Fruit fly (Drosophila melanogaster) whole organism, embryonic: Measurements from ENCODE around the gene Pcd.

Source experiments
- Asciz ChIP-seq: fragments of 200-800 bp; sonication (Bioruptor generic); optimal IDR thresholded peaks from 2 replicates; lab custom pipeline; 2017; ENCODE audit warnings: missing biosample characterization, mild to moderate bottlenecking, missing genetic modification characterization, missing genetic modification reagents
- Atf3 ChIP-seq: fragments of 200-800 bp; sonication (Bioruptor generic); optimal IDR thresholded peaks from 3 replicates; lab custom pipeline; 2016; ENCODE audit warnings: missing biosample characterization, missing genetic modification characterization
- BtbVII ChIP-seq: fragments of 200-800 bp; sonication (Bioruptor generic); optimal IDR thresholded peaks from 3 replicates; lab custom pipeline; 2017; ENCODE audit warnings: missing biosample characterization, mild to moderate bottlenecking, missing genetic modification characterization
- CG10274 ChIP-seq: fragments of 200-800 bp; sonication (Bioruptor generic); optimal IDR thresholded peaks from 3 replicates; lab custom pipeline; 2017; ENCODE audit warnings: missing biosample characterization, mild to moderate bottlenecking, missing genetic modification characterization
- CG10543 ChIP-seq: fragments of 200-800 bp; sonication (Bioruptor generic); optimal IDR thresholded peaks from 3 replicates; lab custom pipeline; 2017; ENCODE audit warnings: missing biosample characterization, mild to moderate bottlenecking, missing genetic modification characterization, moderate library complexity
- CG11504 ChIP-seq: fragments of 200-800 bp; sonication (Bioruptor generic); optimal IDR thresholded peaks from 3 replicates; lab custom pipeline; 2019; ENCODE audit warnings: missing biosample characterization, mild to moderate bottlenecking, missing genetic modification characterization, moderate library complexity
- CG12071 ChIP-seq: fragments of 200-800 bp; sonication (Bioruptor generic); optimal IDR thresholded peaks from 3 replicates; lab custom pipeline; 2018; ENCODE audit warnings: missing biosample characterization, mild to moderate bottlenecking, missing genetic modification characterization
- CG13296 ChIP-seq: fragments of 200-800 bp; sonication (Bioruptor generic); optimal IDR thresholded peaks from 3 replicates; lab custom pipeline; 2018; ENCODE audit warnings: missing biosample characterization, mild to moderate bottlenecking, missing genetic modification characterization
- CG13424 ChIP-seq: fragments of 200-800 bp; sonication (Bioruptor generic); optimal IDR thresholded peaks from 2 replicates; lab custom pipeline; 2019; ENCODE audit warnings: missing biosample characterization, mild to moderate bottlenecking, missing genetic modification characterization, moderate library complexity
- CG14860 ChIP-seq: fragments of 200-800 bp; sonication (Bioruptor generic); IDR thresholded peaks from 3 replicates; pipeline ENCODE4 v1.3.6; 2022; ENCODE audit warnings: missing biosample characterization, missing genetic modification characterization; ENCODE audit not compliant: partially characterized antibody
- CG1603 ChIP-seq: fragments of 200-800 bp; sonication (Bioruptor generic); optimal IDR thresholded peaks from 2 replicates; lab custom pipeline; 2019; ENCODE audit warnings: missing biosample characterization, mild to moderate bottlenecking, missing genetic modification characterization, moderate library complexity
- CG17328 ChIP-seq: fragments of 200-800 bp; sonication (Bioruptor generic); IDR thresholded peaks from 2 replicates; pipeline ENCODE4 v1.3.6; 2022; ENCODE audit warnings: missing biosample characterization, missing genetic modification characterization
- CG17385 ChIP-seq: fragments of 200-800 bp; sonication (Bioruptor generic); optimal IDR thresholded peaks from 3 replicates; lab custom pipeline; 2018; ENCODE audit warnings: missing biosample characterization, mild to moderate bottlenecking, missing genetic modification characterization
- CG17802 ChIP-seq: fragments of 200-800 bp; sonication (Bioruptor generic); optimal IDR thresholded peaks from 2 replicates; lab custom pipeline; 2018; ENCODE audit warnings: missing biosample characterization, mild to moderate bottlenecking, missing genetic modification characterization, moderate library complexity
- CG2120 ChIP-seq: fragments of 200-800 bp; sonication (Bioruptor generic); optimal IDR thresholded peaks from 3 replicates; lab custom pipeline; 2016; ENCODE audit warnings: missing biosample characterization, missing genetic modification characterization
- CG2678 ChIP-seq: fragments of 200-800 bp; sonication (Bioruptor generic); optimal IDR thresholded peaks from 3 replicates; lab custom pipeline; 2019; ENCODE audit warnings: missing biosample characterization, mild to moderate bottlenecking, missing genetic modification characterization, moderate library complexity
- CG2875 ChIP-seq: fragments of 200-800 bp; sonication (Bioruptor generic); optimal IDR thresholded peaks from 2 replicates; lab custom pipeline; 2017; ENCODE audit warnings: missing biosample characterization, mild to moderate bottlenecking, missing genetic modification characterization, missing genetic modification reagents
- CG3407 ChIP-seq: fragments of 200-800 bp; sonication (Bioruptor generic); optimal IDR thresholded peaks from 2 replicates; lab custom pipeline; 2018; ENCODE audit warnings: missing biosample characterization, mild to moderate bottlenecking, missing genetic modification characterization
- CG3726 ChIP-seq: fragments of 200-800 bp; sonication (Bioruptor generic); IDR thresholded peaks from 3 replicates; pipeline ENCODE4, ENCODE4 v1.3.6; 2022; ENCODE audit warnings: missing biosample characterization, missing genetic modification characterization
- CG6683 ChIP-seq: fragments of 200-800 bp; sonication (Bioruptor generic); optimal IDR thresholded peaks from 2 replicates; lab custom pipeline; 2017; ENCODE audit warnings: missing biosample characterization, mild to moderate bottlenecking, missing genetic modification characterization, missing genetic modification reagents
- CG8388 ChIP-seq: fragments of 200-800 bp; sonication (Bioruptor generic); optimal IDR thresholded peaks from 2 replicates; lab custom pipeline; 2019; ENCODE audit warnings: missing biosample characterization, mild to moderate bottlenecking, missing genetic modification characterization, moderate library complexity
- CG8765 ChIP-seq: fragments of 200-800 bp; sonication (Bioruptor generic); IDR thresholded peaks from 2 replicates; pipeline ENCODE4 v1.3.6; 2022; ENCODE audit warnings: missing biosample characterization, missing genetic modification characterization
- Eip74EF ChIP-seq, 2 experiments: fragments of 200-800 bp in 1 of 2; fragments of >200 bp in 1 of 2; sonication (Bioruptor generic) in 1 of 2; optimal IDR thresholded peaks; 2 replicates each; lab custom pipeline; 2017 to 2019; ENCODE audit warnings: missing biosample characterization in 2 of 2, missing genetic modification characterization in 2 of 2, mild to moderate bottlenecking in 1 of 2, moderate library complexity in 1 of 2
- Fer1 ChIP-seq: fragments of 200-800 bp; sonication (Bioruptor generic); optimal IDR thresholded peaks from 2 replicates; lab custom pipeline; 2017; ENCODE audit warnings: missing biosample characterization, mild to moderate bottlenecking, missing genetic modification characterization
- Fer3 ChIP-seq: fragments of 200-800 bp; sonication (Bioruptor generic); optimal IDR thresholded peaks from 2 replicates; lab custom pipeline; 2018; ENCODE audit warnings: missing biosample characterization, mild to moderate bottlenecking, missing genetic modification characterization, moderate library complexity
- MBD-R2 ChIP-seq: fragments of 200-800 bp; sonication (Bioruptor generic); IDR thresholded peaks from 2 replicates; pipeline ENCODE4 v1.3.6; 2022; ENCODE audit warnings: missing biosample characterization, missing genetic modification characterization
- Med ChIP-seq: fragments of 200-800 bp; sonication (Bioruptor generic); peaks from one replicate; lab custom pipeline; 2016; ENCODE audit warnings: missing biosample characterization, missing genetic modification characterization, mild to moderate bottlenecking, inconsistent platforms, moderate library complexity
- PHDP ChIP-seq: fragments of 200-800 bp; sonication (Bioruptor generic); optimal IDR thresholded peaks from 3 replicates; lab custom pipeline; 2018; ENCODE audit warnings: missing biosample characterization, mild to moderate bottlenecking, missing genetic modification characterization, moderate library complexity
- Pdp1 ChIP-seq, 2 experiments: fragments of 200-800 bp; sonication (Bioruptor generic); optimal IDR thresholded peaks; 3 replicates each; lab custom pipeline; 2016; ENCODE audit warnings: missing biosample characterization in 2 of 2, missing genetic modification characterization in 2 of 2, mild to moderate bottlenecking in 1 of 2, moderate library complexity in 1 of 2
- Sox102F ChIP-seq: fragments of 200-800 bp; sonication (Bioruptor generic); optimal IDR thresholded peaks from 2 replicates; lab custom pipeline; 2018; ENCODE audit warnings: missing biosample characterization, mild to moderate bottlenecking, missing genetic modification characterization, moderate library complexity
- Trl ChIP-seq, 3 experiments: fragments of >200 bp in 2 of 3; fragments of 200-800 bp in 1 of 3; sonication (Bioruptor generic) in 1 of 3; optimal IDR thresholded peaks; 2 replicates in 1 of 3; 3 replicates in 2 of 3; lab custom pipeline; 2016 to 2017; ENCODE audit warnings: missing biosample characterization in 1 of 3, missing genetic modification characterization in 1 of 3
- Vsx1 ChIP-seq: fragments of 200-800 bp; sonication (Bioruptor generic); optimal IDR thresholded peaks from 2 replicates; lab custom pipeline; 2017; ENCODE audit warnings: missing biosample characterization, mild to moderate bottlenecking, missing genetic modification characterization, missing genetic modification reagents
- al ChIP-seq: fragments of 200-800 bp; sonication (Bioruptor generic); IDR thresholded peaks from 2 replicates; pipeline ENCODE4 v1.3.6; 2022; ENCODE audit warnings: missing biosample characterization, missing genetic modification characterization
- dysf ChIP-seq: fragments of 200-800 bp; sonication (Bioruptor generic); IDR thresholded peaks from 3 replicates; pipeline ENCODE4 v1.3.6; 2022; ENCODE audit warnings: missing biosample characterization, missing genetic modification characterization
- ftz-f1 ChIP-seq: fragments of 200-800 bp; sonication (Bioruptor generic); optimal IDR thresholded peaks from 2 replicates; lab custom pipeline; 2016; ENCODE audit warnings: missing biosample characterization, missing genetic modification characterization
- gem ChIP-seq: fragments of 200-800 bp; sonication (Bioruptor generic); optimal IDR thresholded peaks from 2 replicates; lab custom pipeline; 2019; ENCODE audit warnings: missing biosample characterization, mild to moderate bottlenecking, missing genetic modification characterization, moderate library complexity
- gfzf ChIP-seq: fragments of 200-800 bp; sonication (Bioruptor generic); optimal IDR thresholded peaks from 2 replicates; lab custom pipeline; 2016; ENCODE audit warnings: missing biosample characterization, mild to moderate bottlenecking, missing genetic modification characterization, moderate library complexity
- insv ChIP-seq, 2 experiments: fragments of 200-800 bp; sonication (Bioruptor generic); optimal IDR thresholded peaks; 3 replicates each; lab custom pipeline; 2016 to 2018; ENCODE audit warnings: missing biosample characterization in 2 of 2, missing genetic modification characterization in 2 of 2
- jigr1 ChIP-seq: fragments of 200-800 bp; sonication (Bioruptor generic); IDR thresholded peaks from 3 replicates; pipeline ENCODE4 v1.3.6; 2022; ENCODE audit warnings: missing biosample characterization, missing genetic modification characterization
- mam ChIP-seq: fragments of 200-800 bp; sonication (Bioruptor generic); optimal IDR thresholded peaks from 3 replicates; lab custom pipeline; 2016; ENCODE audit warnings: missing biosample characterization, missing genetic modification characterization
- pan ChIP-seq, 4 experiments: fragments of >200 bp in 3 of 4; fragments of 200-800 bp in 1 of 4; sonication (Bioruptor generic) in 1 of 4; optimal IDR thresholded peaks in 3 of 4; IDR thresholded peaks in 1 of 4; 2 replicates each; pipeline versions ENCODE4 v1.3.6 to Lab custom; 2017 to 2022; ENCODE audit warnings: missing biosample characterization in 2 of 4, missing genetic modification characterization in 2 of 4, mixed read lengths in 1 of 4
- pho ChIP-seq: fragments of 200-800 bp; sonication (Bioruptor generic); optimal IDR thresholded peaks from 2 replicates; lab custom pipeline; 2016; ENCODE audit warnings: missing biosample characterization, missing genetic modification characterization
- pita ChIP-seq: fragments of 200-800 bp; sonication (Bioruptor generic); optimal IDR thresholded peaks from 2 replicates; lab custom pipeline; 2017; ENCODE audit warnings: missing biosample characterization, mild to moderate bottlenecking, missing genetic modification characterization
- ranshi ChIP-seq: fragments of 200-800 bp; sonication (Bioruptor generic); IDR thresholded peaks from 2 replicates; pipeline ENCODE4 v1.3.6; 2022; ENCODE audit warnings: missing biosample characterization, missing genetic modification characterization
- trem ChIP-seq: fragments of 200-800 bp; optimal IDR thresholded peaks from 3 replicates; lab custom pipeline; 2019; ENCODE audit warnings: missing biosample characterization, mild to moderate bottlenecking, missing genetic modification characterization, moderate library complexity
- twi ChIP-seq: fragments of 200-800 bp; optimal IDR thresholded peaks from 2 replicates; lab custom pipeline; 2019; ENCODE audit warnings: missing biosample characterization, mild to moderate bottlenecking, missing genetic modification characterization, moderate library complexity
- usp ChIP-seq: fragments of >200 bp; optimal IDR thresholded peaks from 2 replicates; lab custom pipeline; 2017; ENCODE audit warnings: missing biosample characterization, missing genetic modification characterization
- zfh2 ChIP-seq: fragments of 200-800 bp; sonication (Bioruptor generic); optimal IDR thresholded peaks from 2 replicates; lab custom pipeline; 2016; ENCODE audit warnings: missing biosample characterization, missing genetic modification characterization

Gene Pcd

dm6 chr3R:29757226-29757625, 34.3 kb downstream of the Pcd start (continued):
- TF ChIP-seq pho (GFP tag; lab: Kevin White, UChicago) (no peak), CG10274 (no peak), CG10543 (GFP tag; lab: Kevin White, UChicago) (no peak), usp (GFP tag; lab: Kevin White, UChicago) (no peak), Pdp1 (GFP tag; optimal IDR thresholded peaks at IDR 0.05; lab: Kevin White, UChicago) (peak in 1 of 2 experiments; percentile 2), ranshi (GFP tag; lab: Robert Waterston, UW) (0 out of 2 replicates have a peak, but pooled peaks have one; percentile 38), gfzf (GFP tag; lab: Kevin White, UChicago) (no peak), CG17385 (GFP tag; lab: Kevin White, UChicago) (no peak), CG11504 (peak; percentile 27), PHDP (peak; percentile 25), CG8388 (no peak), pan (optimal IDR thresholded peaks at IDR 0.05; lab: Kevin White, UChicago) (no peak), pan (GFP tag; optimal IDR thresholded peaks at IDR 0.05 in 1 of 2, IDR thresholded peaks at IDR 0.05 in 1 of 2) (peak in 1 of 2 experiments; percentile 38), mam (GFP tag; lab: Kevin White, UChicago) (no peak), Fer1 (GFP tag; lab: Kevin White, UChicago) (peak; percentile 7), CG17802 (tag; lab: Kevin White, UChicago) (peak; percentile 0), jigr1 (GFP tag; lab: Robert Waterston, UW) (no peak), CG2120 (no peak), Vsx1 (GFP tag; lab: Kevin White, UChicago) (peak; percentile 22), MBD-R2 (peak; percentile 13; the same call in 1 of the 2 replicates), Asciz (peak; percentile 37), CG2875 (GFP tag; lab: Kevin White, UChicago) (peak; percentile 47), trem (tag; lab: Kevin White, UChicago) (no peak), CG13296 (GFP tag; lab: Kevin White, UChicago) (peak; percentile 5), twi (tag; lab: Kevin White, UChicago) (no peak), dysf (GFP tag; lab: Robert Waterston, UW) (no peak), CG1603 (tag; lab: Kevin White, UChicago) (peak; percentile 59), CG3726 (GFP tag; lab: Robert Waterston, UW) (0 out of 3 replicates have a peak, but pooled peaks have one; percentile 30), CG12071 (GFP tag; lab: Kevin White, UChicago) (peak; percentile 71), zfh2 (no peak), Sox102F (GFP tag; lab: Kevin White, UChicago) (peak; percentile 37), Med (peak; percentile 89), CG14860 (GFP tag; lab: Robert Waterston, UW) (no peak), Fer3 (tag; lab: Kevin White, UChicago) (peak; percentile 17), gem (tag; lab: Kevin White, UChicago) (peak; percentile 6), al (no peak), CG8765 (GFP tag; lab: Robert Waterston, UW) (no peak), CG13424 (tag; lab: Kevin White, UChicago) (peak; percentile 15), CG17328 (GFP tag; lab: Robert Waterston, UW) (0 out of 2 replicates have a peak, but pooled peaks have one; percentile 32), CG6683 (GFP tag; lab: Kevin White, UChicago) (no peak), Eip74EF (GFP tag; optimal IDR thresholded peaks at IDR 0.05; lab: Kevin White, UChicago) (peak in 1 of 2 experiments; percentile 3), pita (GFP tag; lab: Kevin White, UChicago) (no peak), CG2678 (tag; lab: Kevin White, UChicago) (peak; percentile 31), Atf3 (GFP tag; lab: Kevin White, UChicago) (peak; percentile 0), BtbVII (peak; percentile 15), insv (GFP tag; optimal IDR thresholded peaks at IDR 0.05; lab: Kevin White, UChicago) (no peak), ftz-f1 (no peak), Trl (optimal IDR thresholded peaks at IDR 0.05; lab: Kevin White, UChicago) (no peak), Trl (GFP tag; optimal IDR thresholded peaks at IDR 0.05; lab: Kevin White, UChicago) (peak; percentile 12), CG3407 (peak; percentile 46)
